Worm (Caenorhabditis elegans) whole organism, L1 larva: Measurements from ENCODE around the gene F01F1.3.

Source experiments
- efl-3 ChIP-seq: fragments of 200-800 bp; sonication (Bioruptor generic); optimal IDR thresholded peaks from 2 replicates; lab custom pipeline; 2018; ENCODE audit warnings: mild to moderate bottlenecking, missing genetic modification characterization, missing compliant biosample characterization
- nhr-76 ChIP-seq: sonication (generic microtip); optimal IDR thresholded peaks from 2 replicates; lab custom pipeline; 2017; ENCODE audit warnings: missing biosample characterization, missing genetic modification characterization
- snpc-4 ChIP-seq: fragments of 150-350 bp; optimal IDR thresholded peaks from 2 replicates; lab custom pipeline; 2014; ENCODE audit warnings: missing biosample characterization, missing genetic modification characterization
- zip-4 ChIP-seq: fragments of 200-800 bp; sonication (Bioruptor generic); optimal IDR thresholded peaks from 2 replicates; lab custom pipeline; 2018; ENCODE audit warnings: mild to moderate bottlenecking, missing genetic modification characterization, moderate library complexity, missing compliant biosample characterization
- ztf-11 ChIP-seq, 2 experiments: sonication (generic microtip); optimal IDR thresholded peaks; 2 replicates each; lab custom pipeline; 2016 to 2017; ENCODE audit warnings: missing genetic modification characterization in 2 of 2, missing biosample characterization in 1 of 2, missing compliant biosample characterization in 1 of 2

ce11 chrIII:5875418-5875702 is 3.6 kb downstream of the F01F1.3 start:
- TF ChIP-seq zip-4 (GFP tag; lab: Kevin White, UChicago) (no peak), nhr-76 (tag; lab: Kevin White, UChicago) (no peak), snpc-4 (tag; lab: Kevin White, UChicago) (no peak), ztf-11 (tag; optimal IDR thresholded peaks at IDR 0.05; lab: Kevin White, UChicago) (no peak), efl-3 (GFP tag; lab: Kevin White, UChicago) (no peak)
